Worm (Caenorhabditis elegans) whole organism, mixed stage, embryonic: Measurements from ENCODE around the gene B0303.14.

Experiments used
- lin-13 ChIP-seq: fragments of 150-350 bp; optimal IDR thresholded peaks from 2 replicates; lab custom pipeline; 2014; ENCODE audit warnings: missing biosample characterization, missing genetic modification characterization
- nhr-12 ChIP-seq: fragments of 150-350 bp; optimal IDR thresholded peaks from 2 replicates; lab custom pipeline; 2014; ENCODE audit warnings: missing biosample characterization, missing genetic modification characterization
- nhr-76 ChIP-seq: sonication (generic microtip); optimal IDR thresholded peaks from 2 replicates; lab custom pipeline; 2017; ENCODE audit warnings: missing biosample characterization, missing genetic modification characterization
- snpc-4 ChIP-seq: fragments of 150-350 bp; optimal IDR thresholded peaks from 2 replicates; lab custom pipeline; 2014; ENCODE audit warnings: missing biosample characterization, missing genetic modification characterization

DNA sequence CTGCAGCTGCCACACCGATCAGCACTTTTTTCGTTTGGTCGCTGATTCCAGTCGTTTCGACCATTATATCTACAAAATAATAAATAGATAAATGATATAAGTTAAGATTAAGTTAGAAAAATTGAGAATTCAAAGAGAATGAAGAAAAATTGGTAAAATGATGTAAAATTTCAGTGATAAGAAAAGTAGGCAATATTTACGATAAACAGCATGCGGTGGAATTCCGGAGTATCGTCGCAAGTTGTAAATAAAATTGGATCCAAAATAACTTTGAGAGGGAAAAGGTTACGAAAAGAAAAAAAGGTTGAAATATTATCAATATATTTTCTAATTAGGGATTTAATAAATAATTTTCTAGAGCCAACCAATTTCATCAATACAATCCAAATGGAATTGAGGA, 38.7 kb upstream of the B0303.14 start, which contains the start of gene tomm-70:
- no peak for TF ChIP-seq nhr-76 (tag; lab: Kevin White, UChicago)
- TF ChIP-seq lin-13 (tag; lab: Kevin White, UChicago): no peak
- no peak for TF ChIP-seq nhr-12
- no peak for TF ChIP-seq snpc-4 (tag; lab: Kevin White, UChicago)
